Fruit fly (Drosophila melanogaster) whole organism: ENCODE data around the gene NaPi-III.

Source experiments
- Dll ChIP-seq: fragments of >200 bp; optimal IDR thresholded peaks from 2 replicates; lab custom pipeline; 2017
- EcR ChIP-seq, 2 experiments: fragments of >200 bp; optimal IDR thresholded peaks; 2 replicates each; lab custom pipeline; 2017; ENCODE audit warnings: missing biosample characterization in 2 of 2, missing genetic modification characterization in 2 of 2, missing genetic modification reagents in 2 of 2
- pan ChIP-seq: fragments of >200 bp; optimal IDR thresholded peaks from 2 replicates; lab custom pipeline; 2017
- psq ChIP-seq: fragments of >200 bp; optimal IDR thresholded peaks from 2 replicates; lab custom pipeline; 2017
- usp ChIP-seq: fragments of >200 bp; optimal IDR thresholded peaks from 2 replicates; lab custom pipeline; 2017; ENCODE audit warnings: missing biosample characterization, missing genetic modification characterization, mixed read lengths

dm6 chr3L:11130535-11130934, 7.4 kb downstream of the NaPi-III start, which contains the start of gene nol:
- no peak for TF ChIP-seq psq (lab: Kevin White, UChicago)
- no peak for TF ChIP-seq pan (lab: Kevin White, UChicago)
- TF ChIP-seq usp = no peak
- no peak for TF ChIP-seq EcR (GFP tag; optimal IDR thresholded peaks at IDR 0.05; lab: Kevin White, UChicago)
- TF ChIP-seq Dll (lab: Kevin White, UChicago) = no peak
